Fruit fly (Drosophila melanogaster) whole organism, embryonic: ENCODE measurements around the gene lectin-37Da.

Experiments
- Atf-2 ChIP-seq: fragments of 200-800 bp; sonication (Bioruptor generic); optimal IDR thresholded peaks from 2 replicates; lab custom pipeline; 2016; ENCODE audit warnings: missing biosample characterization, missing genetic modification characterization
- BEAF-32 ChIP-seq: fragments of 200-800 bp; sonication (Bioruptor generic); optimal IDR thresholded peaks from 3 replicates; lab custom pipeline; 2017; ENCODE audit warnings: missing biosample characterization, missing genetic modification characterization, mild to moderate bottlenecking, moderate library complexity, missing genetic modification reagents
- CG11456 ChIP-seq: fragments of 200-800 bp; sonication (Bioruptor generic); IDR thresholded peaks from 3 replicates; pipeline ENCODE4 v1.3.6; 2022; ENCODE audit warnings: missing biosample characterization, missing genetic modification characterization
- CG11504 ChIP-seq: fragments of 200-800 bp; sonication (Bioruptor generic); optimal IDR thresholded peaks from 3 replicates; lab custom pipeline; 2019; ENCODE audit warnings: missing biosample characterization, mild to moderate bottlenecking, missing genetic modification characterization, moderate library complexity
- CG12071 ChIP-seq: fragments of 200-800 bp; sonication (Bioruptor generic); optimal IDR thresholded peaks from 3 replicates; lab custom pipeline; 2018; ENCODE audit warnings: missing biosample characterization, mild to moderate bottlenecking, missing genetic modification characterization
- CG13123 ChIP-seq: fragments of 200-800 bp; sonication (Bioruptor generic); optimal IDR thresholded peaks from 2 replicates; lab custom pipeline; 2016; ENCODE audit warnings: missing biosample characterization, missing genetic modification characterization
- CG1529 ChIP-seq: fragments of 200-800 bp; sonication (Bioruptor generic); optimal IDR thresholded peaks from 3 replicates; lab custom pipeline; 2018; ENCODE audit warnings: missing biosample characterization, missing genetic modification characterization
- CG1647 ChIP-seq: fragments of 200-800 bp; sonication (Bioruptor generic); optimal IDR thresholded peaks from 3 replicates; lab custom pipeline; 2016; ENCODE audit warnings: missing biosample characterization, missing genetic modification characterization
- CG1832 ChIP-seq: fragments of 200-800 bp; sonication (Bioruptor generic); optimal IDR thresholded peaks from 2 replicates; lab custom pipeline; 2017; ENCODE audit warnings: missing biosample characterization, mild to moderate bottlenecking, missing genetic modification characterization, inconsistent platforms
- CG18764 ChIP-seq: fragments of 200-800 bp; sonication (Bioruptor generic); optimal IDR thresholded peaks from 3 replicates; lab custom pipeline; 2016; ENCODE audit warnings: missing biosample characterization, missing genetic modification characterization
- CG2120 ChIP-seq: fragments of 200-800 bp; sonication (Bioruptor generic); optimal IDR thresholded peaks from 3 replicates; lab custom pipeline; 2016; ENCODE audit warnings: missing biosample characterization, missing genetic modification characterization
- CG2202 ChIP-seq: fragments of 200-800 bp; sonication (Bioruptor generic); optimal IDR thresholded peaks from 2 replicates; lab custom pipeline; 2018; ENCODE audit warnings: missing biosample characterization, mild to moderate bottlenecking, missing genetic modification characterization
- CG2712 ChIP-seq: fragments of 200-800 bp; optimal IDR thresholded peaks from 3 replicates; lab custom pipeline; 2019; ENCODE audit warnings: missing biosample characterization, mild to moderate bottlenecking, missing genetic modification characterization, moderate library complexity
- CG4282 ChIP-seq: fragments of 200-800 bp; sonication (Bioruptor generic); optimal IDR thresholded peaks from 2 replicates; lab custom pipeline; 2016; ENCODE audit warnings: missing biosample characterization, missing genetic modification characterization
- CG4854 ChIP-seq: fragments of 200-800 bp; sonication (Bioruptor generic); optimal IDR thresholded peaks from 2 replicates; lab custom pipeline; 2016; ENCODE audit warnings: missing biosample characterization, missing genetic modification characterization, inconsistent platforms
- CG5953 ChIP-seq: fragments of 200-800 bp; sonication (Bioruptor generic); IDR thresholded peaks from 2 replicates; pipeline ENCODE4 v1.3.6; 2022; ENCODE audit warnings: missing biosample characterization, missing genetic modification characterization
- CG9215 ChIP-seq: fragments of 200-800 bp; sonication (Bioruptor generic); IDR thresholded peaks from 2 replicates; pipeline ENCODE4 v1.3.6; 2022; ENCODE audit warnings: missing biosample characterization, missing genetic modification characterization
- CG9437 ChIP-seq: fragments of 200-800 bp; sonication (Bioruptor generic); optimal IDR thresholded peaks from 2 replicates; lab custom pipeline; 2018; ENCODE audit warnings: missing biosample characterization, mild to moderate bottlenecking, missing genetic modification characterization
- ERR ChIP-seq: fragments of 200-800 bp; sonication (Bioruptor generic); optimal IDR thresholded peaks from 2 replicates; lab custom pipeline; 2016; ENCODE audit warnings: missing biosample characterization, missing genetic modification characterization
- Elba2 ChIP-seq: fragments of 200-800 bp; sonication (Bioruptor generic); optimal IDR thresholded peaks from 3 replicates; lab custom pipeline; 2016; ENCODE audit warnings: missing biosample characterization, missing genetic modification characterization
- Gug ChIP-seq: fragments of 200-800 bp; sonication (Bioruptor generic); IDR thresholded peaks from 4 replicates; pipeline ENCODE4 v1.3.6; 2022; ENCODE audit warnings: missing biosample characterization, missing genetic modification characterization
- HmgZ ChIP-seq: fragments of 200-800 bp; sonication (Bioruptor generic); optimal IDR thresholded peaks from 2 replicates; lab custom pipeline; 2018; ENCODE audit warnings: missing biosample characterization, mild to moderate bottlenecking, missing genetic modification characterization
- Hr78 ChIP-seq, 2 experiments: fragments of 200-800 bp in 1 of 2; fragments of >200 bp in 1 of 2; sonication (Bioruptor generic) in 1 of 2; optimal IDR thresholded peaks; 2 replicates each; lab custom pipeline; 2017 to 2019; ENCODE audit warnings: missing biosample characterization in 2 of 2, missing genetic modification characterization in 2 of 2, mild to moderate bottlenecking in 1 of 2, moderate library complexity in 1 of 2
- Lhr ChIP-seq: fragments of 200-800 bp; sonication (Bioruptor generic); optimal IDR thresholded peaks from 3 replicates; lab custom pipeline; 2017; ENCODE audit warnings: mild to moderate bottlenecking, missing biosample characterization, missing genetic modification reagents, missing genetic modification characterization
- Max ChIP-seq: fragments of 200-800 bp; sonication (Bioruptor generic); optimal IDR thresholded peaks from 2 replicates; lab custom pipeline; 2016; ENCODE audit warnings: missing biosample characterization, mild to moderate bottlenecking, missing genetic modification characterization
- Opbp ChIP-seq: fragments of 200-800 bp; sonication (Bioruptor generic); IDR thresholded peaks from 3 replicates; pipeline ENCODE4 v1.3.6; 2022; ENCODE audit warnings: missing biosample characterization, missing genetic modification characterization; ENCODE audit not compliant: partially characterized antibody
- Pdp1 ChIP-seq, 2 experiments: fragments of 200-800 bp; sonication (Bioruptor generic); optimal IDR thresholded peaks; 3 replicates each; lab custom pipeline; 2016; ENCODE audit warnings: missing biosample characterization in 2 of 2, missing genetic modification characterization in 2 of 2, mild to moderate bottlenecking in 1 of 2, moderate library complexity in 1 of 2
- Sox100B ChIP-seq: fragments of 200-800 bp; sonication (Bioruptor generic); optimal IDR thresholded peaks from 3 replicates; lab custom pipeline; 2018; ENCODE audit warnings: missing biosample characterization, mild to moderate bottlenecking, missing genetic modification characterization
- ab ChIP-seq: fragments of 200-800 bp; sonication (Bioruptor generic); optimal IDR thresholded peaks from 2 replicates; lab custom pipeline; 2016; ENCODE audit warnings: missing biosample characterization, missing genetic modification characterization
- amos ChIP-seq: fragments of 200-800 bp; sonication (Bioruptor generic); IDR thresholded peaks from 2 replicates; pipeline ENCODE4 v1.3.6; 2022; ENCODE audit warnings: missing biosample characterization, missing genetic modification characterization; ENCODE audit not compliant: partially characterized antibody
- ash1 ChIP-seq: fragments of 200-800 bp; sonication (Bioruptor generic); optimal IDR thresholded peaks from 2 replicates; lab custom pipeline; 2018; ENCODE audit warnings: missing biosample characterization, mild to moderate bottlenecking, missing genetic modification characterization
- az2 ChIP-seq: fragments of 200-800 bp; sonication (Bioruptor generic); optimal IDR thresholded peaks from 3 replicates; lab custom pipeline; 2016; ENCODE audit warnings: missing biosample characterization, missing genetic modification characterization
- caup ChIP-seq: fragments of 200-800 bp; sonication (Bioruptor generic); optimal IDR thresholded peaks from 3 replicates; lab custom pipeline; 2017; ENCODE audit warnings: missing biosample characterization, mild to moderate bottlenecking, missing genetic modification characterization, moderate library complexity; ENCODE audit not compliant: severe bottlenecking
- chinmo ChIP-seq: fragments of 200-800 bp; sonication (Bioruptor generic); IDR thresholded peaks from 4 replicates; pipeline ENCODE4 v1.3.6; 2022; ENCODE audit warnings: missing biosample characterization, missing genetic modification characterization; ENCODE audit not compliant: partially characterized antibody
- crol ChIP-seq: fragments of 200-800 bp; sonication (Bioruptor generic); IDR thresholded peaks from 2 replicates; pipeline ENCODE4 v1.3.6; 2022; ENCODE audit warnings: missing biosample characterization, missing genetic modification characterization
- dati ChIP-seq: fragments of 200-800 bp; sonication (Bioruptor generic); IDR thresholded peaks from 2 replicates; pipeline ENCODE4 v1.3.6; 2022; ENCODE audit warnings: missing biosample characterization, missing genetic modification characterization
- ftz-f1 ChIP-seq: fragments of 200-800 bp; sonication (Bioruptor generic); optimal IDR thresholded peaks from 2 replicates; lab custom pipeline; 2016; ENCODE audit warnings: missing biosample characterization, missing genetic modification characterization
- gfzf ChIP-seq: fragments of 200-800 bp; sonication (Bioruptor generic); optimal IDR thresholded peaks from 2 replicates; lab custom pipeline; 2016; ENCODE audit warnings: missing biosample characterization, mild to moderate bottlenecking, missing genetic modification characterization, moderate library complexity
- hbn ChIP-seq: fragments of 200-800 bp; sonication (Bioruptor generic); IDR thresholded peaks from 2 replicates; pipeline ENCODE4 v1.3.6; 2022; ENCODE audit warnings: missing biosample characterization, missing genetic modification characterization; ENCODE audit not compliant: partially characterized antibody
- inv ChIP-seq: fragments of 200-800 bp; sonication (Bioruptor generic); IDR thresholded peaks from 2 replicates; pipeline ENCODE4 v1.3.6; 2022; ENCODE audit warnings: missing biosample characterization, missing genetic modification characterization; ENCODE audit not compliant: partially characterized antibody
- kay ChIP-seq: fragments of 200-800 bp; sonication (Bioruptor generic); optimal IDR thresholded peaks from 2 replicates; lab custom pipeline; 2016; ENCODE audit warnings: missing biosample characterization, missing genetic modification characterization
- lola ChIP-seq, 3 experiments: fragments of >200 bp in 2 of 3; fragments of 200-800 bp in 1 of 3; sonication (Bioruptor generic) in 1 of 3; optimal IDR thresholded peaks; 2 replicates each; lab custom pipeline; 2017 to 2019; ENCODE audit warnings: missing biosample characterization in 3 of 3, missing genetic modification characterization in 3 of 3, mild to moderate bottlenecking in 1 of 3, moderate library complexity in 1 of 3
- pita ChIP-seq: fragments of 200-800 bp; sonication (Bioruptor generic); optimal IDR thresholded peaks from 2 replicates; lab custom pipeline; 2017; ENCODE audit warnings: missing biosample characterization, mild to moderate bottlenecking, missing genetic modification characterization
- pzg ChIP-seq: fragments of 200-800 bp; sonication (Bioruptor generic); optimal IDR thresholded peaks from 3 replicates; lab custom pipeline; 2018; ENCODE audit warnings: missing biosample characterization, mild to moderate bottlenecking, missing genetic modification characterization, moderate library complexity
- ranshi ChIP-seq: fragments of 200-800 bp; sonication (Bioruptor generic); IDR thresholded peaks from 2 replicates; pipeline ENCODE4 v1.3.6; 2022; ENCODE audit warnings: missing biosample characterization, missing genetic modification characterization
- slp2 ChIP-seq: fragments of 200-800 bp; sonication (Bioruptor generic); optimal IDR thresholded peaks from 2 replicates; lab custom pipeline; 2016; ENCODE audit warnings: missing biosample characterization, missing genetic modification characterization
- unc-4 ChIP-seq: fragments of 200-800 bp; sonication (Bioruptor generic); IDR thresholded peaks from 2 replicates; pipeline ENCODE4 v1.3.6; 2022; ENCODE audit warnings: missing biosample characterization, missing genetic modification characterization; ENCODE audit not compliant: partially characterized antibody

The lectin-37Da gene

DNA sequence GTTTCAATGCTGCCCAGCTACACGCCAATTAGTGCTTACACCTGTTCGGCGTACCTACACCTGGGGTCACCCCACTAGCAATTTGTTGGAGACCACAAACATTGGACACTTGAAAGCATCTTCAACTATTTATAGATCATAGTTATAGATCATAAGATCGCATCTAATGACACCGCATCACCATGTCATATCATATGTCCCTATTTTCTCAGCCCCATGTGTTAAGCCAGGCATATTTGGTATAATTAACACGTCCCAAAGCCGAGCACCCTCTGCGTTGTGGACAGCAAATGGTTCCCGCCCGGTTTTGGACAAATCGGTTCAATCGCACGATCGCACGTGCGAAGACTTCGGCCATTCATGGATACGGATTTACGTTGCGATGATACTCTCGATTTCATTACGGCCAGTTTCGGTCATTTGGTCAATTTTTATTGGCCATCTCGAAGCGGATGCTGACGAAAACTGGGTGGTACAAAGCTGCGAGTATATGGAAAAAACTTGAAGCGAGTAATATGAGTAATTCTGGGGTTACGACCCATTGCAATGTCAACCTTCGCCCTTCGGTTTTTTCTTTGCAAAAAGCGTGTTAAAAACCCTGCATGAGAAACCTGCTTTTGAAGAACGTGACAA is 21.6 kb downstream of the lectin-37Da start (continued):
- TF ChIP-seq unc-4 (GFP tag; lab: Robert Waterston, UW) (no peak), Gug (0 out of 4 replicates have a peak, but pooled peaks have one; percentile 23), pzg (GFP tag; lab: Kevin White, UChicago) (no peak), CG13123 (GFP tag; lab: Kevin White, UChicago) (peak; percentile 67), inv (GFP tag; lab: Robert Waterston, UW) (no peak), CG9215 (GFP tag; lab: Robert Waterston, UW) (peak; percentile 56), dati (no peak; the same call in 1 of the 2 replicates), ab (GFP tag; lab: Kevin White, UChicago) (peak; percentile 63), Atf-2 (GFP tag; lab: Kevin White, UChicago) (peak; percentile 44), Elba2 (GFP tag; lab: Kevin White, UChicago) (no peak), CG2712 (tag; lab: Kevin White, UChicago) (peak; percentile 75), ash1 (no peak), Hr78 (GFP tag; optimal IDR thresholded peaks at IDR 0.05; lab: Kevin White, UChicago) (peak in 1 of 2 experiments; percentile 67), Lhr (peak; percentile 57), ERR (GFP tag; lab: Kevin White, UChicago) (peak; percentile 14), hbn (no peak), pita (no peak), crol (peak; percentile 10; the same call in 1 of the 2 replicates), slp2 (GFP tag; lab: Kevin White, UChicago) (peak; percentile 61), Sox100B (GFP tag; lab: Kevin White, UChicago) (peak; percentile 65), kay (GFP tag; lab: Kevin White, UChicago) (peak; percentile 57), Max (GFP tag; lab: Kevin White, UChicago) (peak; percentile 20), CG2120 (peak; percentile 75), lola (GFP tag; optimal IDR thresholded peaks at IDR 0.05; lab: Kevin White, UChicago) (peak in 1 of 3 experiments; percentile 68), CG11456 (GFP tag; lab: Robert Waterston, UW) (peak; percentile 71; the same call in 1 of the 3 replicates), CG9437 (GFP tag; lab: Kevin White, UChicago) (peak; percentile 51), ftz-f1 (GFP tag; lab: Kevin White, UChicago) (no peak), CG1647 (peak; percentile 23), CG4854 (GFP tag; lab: Kevin White, UChicago) (peak; percentile 27), az2 (GFP tag; lab: Kevin White, UChicago) (peak; percentile 50), ranshi (GFP tag; lab: Robert Waterston, UW) (peak; percentile 93), gfzf (GFP tag; lab: Kevin White, UChicago) (no peak), Pdp1 (GFP tag; optimal IDR thresholded peaks at IDR 0.05; lab: Kevin White, UChicago) (peak; percentile 58 to 62), CG11504 (tag; lab: Kevin White, UChicago) (peak; percentile 94), CG4282 (GFP tag; lab: Kevin White, UChicago) (no peak), HmgZ (tag; lab: Kevin White, UChicago) (peak; percentile 74), CG1832 (GFP tag; lab: Kevin White, UChicago) (no peak), chinmo (GFP tag; lab: Robert Waterston, UW) (0 out of 4 replicates have a peak, but pooled peaks have one; percentile 73), CG12071 (GFP tag; lab: Kevin White, UChicago) (peak; percentile 84), CG1529 (peak; percentile 47), BEAF-32 (GFP tag; lab: Kevin White, UChicago) (peak; percentile 7), caup (GFP tag; lab: Kevin White, UChicago) (peak; percentile 69), amos (GFP tag; lab: Robert Waterston, UW) (no peak), CG5953 (0 out of 2 replicates have a peak, but pooled peaks have one; percentile 45), CG18764 (GFP tag; lab: Kevin White, UChicago) (peak; percentile 22), Opbp (no peak), CG2202 (peak; percentile 15)
